Fruit fly (Drosophila melanogaster) whole organism, embryonic: Measurements from ENCODE around the gene Pnn.

ENCODE experiments used
- Atf6 ChIP-seq: fragments of 200-800 bp; sonication (Bioruptor generic); IDR thresholded peaks from 2 replicates; pipeline ENCODE4 v1.3.6; 2022; ENCODE audit warnings: missing biosample characterization, missing genetic modification characterization
- C15 ChIP-seq: fragments of 200-800 bp; sonication (Bioruptor generic); IDR thresholded peaks from 3 replicates; pipeline ENCODE4 v1.3.6; 2022; ENCODE audit warnings: missing biosample characterization, missing genetic modification characterization
- CG10209 ChIP-seq: fragments of 200-800 bp; sonication (Bioruptor generic); optimal IDR thresholded peaks from 3 replicates; lab custom pipeline; 2017; ENCODE audit warnings: missing biosample characterization, mild to moderate bottlenecking, missing genetic modification characterization, missing genetic modification reagents
- CG10959 ChIP-seq: fragments of 200-800 bp; sonication (Bioruptor generic); IDR thresholded peaks from 2 replicates; pipeline ENCODE4 v1.3.6; 2022; ENCODE audit warnings: missing biosample characterization, missing genetic modification characterization
- CG11723 ChIP-seq: fragments of 200-800 bp; sonication (Bioruptor generic); optimal IDR thresholded peaks from 2 replicates; lab custom pipeline; 2017; ENCODE audit warnings: missing biosample characterization, mild to moderate bottlenecking, missing genetic modification characterization
- CG13123 ChIP-seq: fragments of 200-800 bp; sonication (Bioruptor generic); optimal IDR thresholded peaks from 2 replicates; lab custom pipeline; 2016; ENCODE audit warnings: missing biosample characterization, missing genetic modification characterization
- CG13287 ChIP-seq: fragments of 200-800 bp; sonication (Bioruptor generic); IDR thresholded peaks from 2 replicates; pipeline ENCODE4 v1.3.6; 2022; ENCODE audit warnings: missing biosample characterization, missing genetic modification characterization; ENCODE audit not compliant: partially characterized antibody
- CG15696 ChIP-seq: fragments of 200-800 bp; sonication (Bioruptor generic); optimal IDR thresholded peaks from 2 replicates; lab custom pipeline; 2019; ENCODE audit warnings: missing biosample characterization, mild to moderate bottlenecking, missing genetic modification characterization, moderate library complexity
- CG17912 ChIP-seq: fragments of 200-800 bp; sonication (Bioruptor generic); optimal IDR thresholded peaks from 2 replicates; lab custom pipeline; 2018; ENCODE audit warnings: missing biosample characterization, mild to moderate bottlenecking, missing genetic modification characterization
- CG2120 ChIP-seq: fragments of 200-800 bp; sonication (Bioruptor generic); optimal IDR thresholded peaks from 3 replicates; lab custom pipeline; 2016; ENCODE audit warnings: missing biosample characterization, missing genetic modification characterization
- CG31441 ChIP-seq: fragments of 200-800 bp; sonication (Bioruptor generic); IDR thresholded peaks from 2 replicates; pipeline ENCODE4 v1.3.6; 2022; ENCODE audit warnings: missing biosample characterization, missing genetic modification characterization
- CG5953 ChIP-seq: fragments of 200-800 bp; sonication (Bioruptor generic); IDR thresholded peaks from 2 replicates; pipeline ENCODE4 v1.3.6; 2022; ENCODE audit warnings: missing biosample characterization, missing genetic modification characterization
- CG7745 ChIP-seq: fragments of 200-800 bp; sonication (Bioruptor generic); optimal IDR thresholded peaks from 2 replicates; lab custom pipeline; 2018; ENCODE audit warnings: missing biosample characterization, mild to moderate bottlenecking, missing genetic modification characterization, moderate library complexity
- CG7963 ChIP-seq: fragments of 200-800 bp; sonication (Bioruptor generic); IDR thresholded peaks from 3 replicates; pipeline ENCODE4 v1.3.6; 2022; ENCODE audit warnings: missing biosample characterization, missing genetic modification characterization; ENCODE audit not compliant: partially characterized antibody
- CG7987 ChIP-seq: fragments of 200-800 bp; sonication (Bioruptor generic); optimal IDR thresholded peaks from 2 replicates; lab custom pipeline; 2018; ENCODE audit warnings: missing biosample characterization, mild to moderate bottlenecking, missing genetic modification characterization, moderate library complexity
- CG8388 ChIP-seq: fragments of 200-800 bp; sonication (Bioruptor generic); optimal IDR thresholded peaks from 2 replicates; lab custom pipeline; 2019; ENCODE audit warnings: missing biosample characterization, mild to moderate bottlenecking, missing genetic modification characterization, moderate library complexity
- CHES-1-like ChIP-seq: fragments of 200-800 bp; sonication (Bioruptor generic); optimal IDR thresholded peaks from 2 replicates; lab custom pipeline; 2016; ENCODE audit warnings: missing biosample characterization, missing genetic modification characterization
- Dad ChIP-seq: fragments of 200-800 bp; sonication (Bioruptor generic); optimal IDR thresholded peaks from 3 replicates; lab custom pipeline; 2016; ENCODE audit warnings: missing biosample characterization, missing genetic modification characterization
- Deaf1 ChIP-seq: fragments of 200-800 bp; optimal IDR thresholded peaks from 3 replicates; lab custom pipeline; 2019; ENCODE audit warnings: missing biosample characterization, mild to moderate bottlenecking, missing genetic modification characterization, moderate library complexity
- Dfd ChIP-seq, 2 experiments: fragments of >200 bp; optimal IDR thresholded peaks; 2 replicates each; lab custom pipeline; 2017; ENCODE audit warnings: missing biosample characterization in 2 of 2, missing genetic modification characterization in 2 of 2
- Dref ChIP-seq: fragments of 200-800 bp; sonication (Bioruptor generic); IDR thresholded peaks from 2 replicates; pipeline ENCODE4 v1.3.6; 2022; ENCODE audit warnings: missing biosample characterization, missing genetic modification characterization
- Drgx ChIP-seq: fragments of 200-800 bp; sonication (Bioruptor generic); IDR thresholded peaks from 2 replicates; pipeline ENCODE4 v1.3.6; 2022; ENCODE audit warnings: missing biosample characterization, missing genetic modification characterization
- Fer3 ChIP-seq: fragments of 200-800 bp; sonication (Bioruptor generic); optimal IDR thresholded peaks from 2 replicates; lab custom pipeline; 2018; ENCODE audit warnings: missing biosample characterization, mild to moderate bottlenecking, missing genetic modification characterization, moderate library complexity
- Hr39 ChIP-seq: fragments of >200 bp; optimal IDR thresholded peaks from 2 replicates; lab custom pipeline; 2017
- Hr51 ChIP-seq, 2 experiments: fragments of 200-800 bp; sonication (Bioruptor generic); optimal IDR thresholded peaks; 2 replicates in 1 of 2; 3 replicates in 1 of 2; lab custom pipeline; 2016 to 2018; ENCODE audit warnings: missing biosample characterization in 2 of 2, missing genetic modification characterization in 2 of 2, mild to moderate bottlenecking in 1 of 2, moderate library complexity in 1 of 2
- Hsf ChIP-seq: fragments of 200-800 bp; sonication (Bioruptor generic); optimal IDR thresholded peaks from 3 replicates; lab custom pipeline; 2016; ENCODE audit warnings: missing biosample characterization, missing genetic modification characterization
- Jarid2 ChIP-seq: fragments of 200-800 bp; sonication (Bioruptor generic); optimal IDR thresholded peaks from 3 replicates; lab custom pipeline; 2017; ENCODE audit warnings: mild to moderate bottlenecking, missing biosample characterization, missing genetic modification reagents, missing genetic modification characterization
- MESR4 ChIP-seq: fragments of 200-800 bp; sonication (Bioruptor generic); optimal IDR thresholded peaks from 2 replicates; lab custom pipeline; 2018; ENCODE audit warnings: missing biosample characterization, mild to moderate bottlenecking, missing genetic modification characterization, moderate library complexity
- Med ChIP-seq: fragments of 200-800 bp; sonication (Bioruptor generic); peaks from one replicate; lab custom pipeline; 2016; ENCODE audit warnings: missing biosample characterization, missing genetic modification characterization, mild to moderate bottlenecking, inconsistent platforms, moderate library complexity
- Oli ChIP-seq: fragments of 200-800 bp; sonication (Bioruptor generic); optimal IDR thresholded peaks from 2 replicates; lab custom pipeline; 2018; ENCODE audit warnings: missing biosample characterization, mild to moderate bottlenecking, missing genetic modification characterization, moderate library complexity
- Poxn ChIP-seq: fragments of 200-800 bp; sonication (Bioruptor generic); IDR thresholded peaks from 2 replicates; pipeline ENCODE4 v1.3.6; 2022; ENCODE audit warnings: missing biosample characterization, missing genetic modification characterization
- Six4 ChIP-seq: fragments of 200-800 bp; sonication (Bioruptor generic); optimal IDR thresholded peaks from 2 replicates; lab custom pipeline; 2016; ENCODE audit warnings: missing biosample characterization, missing genetic modification characterization
- TFAM ChIP-seq: fragments of 200-800 bp; sonication (Bioruptor generic); optimal IDR thresholded peaks from 2 replicates; lab custom pipeline; 2017; ENCODE audit warnings: missing biosample characterization, missing genetic modification characterization, inconsistent platforms
- ase ChIP-seq: fragments of 200-800 bp; sonication (Bioruptor generic); IDR thresholded peaks from 3 replicates; pipeline ENCODE4 v1.3.6; 2022; ENCODE audit warnings: missing biosample characterization, missing genetic modification characterization
- br ChIP-seq: fragments of >200 bp; optimal IDR thresholded peaks from 2 replicates; lab custom pipeline; 2017
- gce ChIP-seq: fragments of 200-800 bp; sonication (Bioruptor generic); IDR thresholded peaks from 3 replicates; pipeline ENCODE4 v1.3.6; 2022; ENCODE audit warnings: missing biosample characterization, missing genetic modification characterization
- hkb ChIP-seq, 2 experiments: fragments of 200-800 bp in 1 of 2; fragments of >200 bp in 1 of 2; sonication (Bioruptor generic) in 1 of 2; IDR thresholded peaks in 1 of 2; optimal IDR thresholded peaks in 1 of 2; 2 replicates each; pipeline versions ENCODE4 v1.3.6 to Lab custom; 2017 to 2022; ENCODE audit warnings: missing biosample characterization in 1 of 2, missing genetic modification characterization in 1 of 2
- oc ChIP-seq: fragments of 200-800 bp; sonication (Bioruptor generic); optimal IDR thresholded peaks from 2 replicates; lab custom pipeline; 2018; ENCODE audit warnings: missing biosample characterization, mild to moderate bottlenecking, missing genetic modification characterization, moderate library complexity
- odd ChIP-seq: fragments of 200-800 bp; sonication (Bioruptor generic); optimal IDR thresholded peaks from 2 replicates; lab custom pipeline; 2017; ENCODE audit warnings: missing biosample characterization, mild to moderate bottlenecking, missing genetic modification characterization
- pum ChIP-seq: fragments of 200-800 bp; sonication (Bioruptor generic); optimal IDR thresholded peaks from 2 replicates; lab custom pipeline; 2016; ENCODE audit warnings: missing biosample characterization, missing genetic modification characterization
- scrt ChIP-seq: fragments of 200-800 bp; sonication (Bioruptor generic); optimal IDR thresholded peaks from 2 replicates; lab custom pipeline; 2018; ENCODE audit warnings: missing biosample characterization, mild to moderate bottlenecking, missing genetic modification characterization, moderate library complexity
- sim ChIP-seq: fragments of 200-800 bp; sonication (Bioruptor generic); IDR thresholded peaks from 2 replicates; pipeline ENCODE4 v1.3.6; 2022; ENCODE audit warnings: missing biosample characterization, missing genetic modification characterization
- slou ChIP-seq: fragments of 200-800 bp; sonication (Bioruptor generic); optimal IDR thresholded peaks from 3 replicates; lab custom pipeline; 2016; ENCODE audit warnings: missing biosample characterization, missing genetic modification characterization
- slp2 ChIP-seq: fragments of 200-800 bp; sonication (Bioruptor generic); optimal IDR thresholded peaks from 2 replicates; lab custom pipeline; 2016; ENCODE audit warnings: missing biosample characterization, missing genetic modification characterization
- sob ChIP-seq: fragments of 200-800 bp; sonication (Bioruptor generic); IDR thresholded peaks from 2 replicates; pipeline ENCODE4 v1.3.6; 2022; ENCODE audit warnings: missing biosample characterization, missing genetic modification characterization
- sug ChIP-seq: fragments of 200-800 bp; optimal IDR thresholded peaks from 2 replicates; lab custom pipeline; 2019; ENCODE audit warnings: missing biosample characterization, mild to moderate bottlenecking, missing genetic modification characterization, moderate library complexity
- tna ChIP-seq: fragments of 200-800 bp; sonication (Bioruptor generic); IDR thresholded peaks from 2 replicates; pipeline ENCODE4 v1.3.6; 2022; ENCODE audit warnings: missing biosample characterization, missing genetic modification characterization; ENCODE audit not compliant: partially characterized antibody
- trh ChIP-seq: fragments of 200-800 bp; sonication (Bioruptor generic); optimal IDR thresholded peaks from 2 replicates; lab custom pipeline; 2016; ENCODE audit warnings: missing biosample characterization, missing genetic modification characterization
- ttk ChIP-seq: fragments of 200-800 bp; sonication (Bioruptor generic); IDR thresholded peaks from 2 replicates; pipeline ENCODE4 v2.1.2; 2022; ENCODE audit warnings: missing biosample characterization, missing genetic modification characterization
- zen ChIP-seq: fragments of 200-800 bp; sonication (Bioruptor generic); optimal IDR thresholded peaks from 3 replicates; lab custom pipeline; 2018; ENCODE audit warnings: missing biosample characterization, mild to moderate bottlenecking, missing genetic modification characterization, moderate library complexity

The Pnn gene

dm6 chr3R:9777941-9778360 lies 37.3 kb downstream of the Pnn start, which contains the start of gene RpS29 (continued):
- TF ChIP-seq tna (GFP tag; lab: Robert Waterston, UW) (peak; percentile 86), CG11723 (GFP tag; lab: Kevin White, UChicago) (peak; percentile 68), pum (peak; percentile 81), slou (GFP tag; lab: Kevin White, UChicago) (peak; percentile 79), Jarid2 (GFP tag; lab: Kevin White, UChicago) (peak; percentile 63), CG7745 (tag; lab: Kevin White, UChicago) (peak; percentile 1), Dad (GFP tag; lab: Kevin White, UChicago) (peak; percentile 84), hkb (optimal IDR thresholded peaks at IDR 0.05; lab: Kevin White, UChicago) (no peak), hkb (GFP tag; IDR thresholded peaks at IDR 0.05; lab: Robert Waterston, UW) (peak; percentile 52), Deaf1 (tag; lab: Kevin White, UChicago) (peak; percentile 43), trh (peak; percentile 53), CG15696 (tag; lab: Kevin White, UChicago) (peak; percentile 58), CG10959 (GFP tag; lab: Robert Waterston, UW) (peak; percentile 41; the same call in 1 of the 2 replicates), sug (tag; lab: Kevin White, UChicago) (peak; percentile 89), Dfd (GFP tag; optimal IDR thresholded peaks at IDR 0.05; lab: Kevin White, UChicago) (no peak), Hsf (peak; percentile 86), Hr39 (lab: Kevin White, UChicago) (no peak), ttk (peak; percentile 79), zen (tag; lab: Kevin White, UChicago) (peak; percentile 39), CG31441 (GFP tag; lab: Robert Waterston, UW) (peak; percentile 51; the same call in 1 of the 2 replicates), slp2 (GFP tag; lab: Kevin White, UChicago) (peak; percentile 63), CG10209 (GFP tag; lab: Kevin White, UChicago) (peak; percentile 72), sim (GFP tag; lab: Robert Waterston, UW) (no peak), oc (peak; percentile 63), Poxn (GFP tag; lab: Robert Waterston, UW) (peak; percentile 60; the same call in 1 of the 2 replicates), CG8388 (GFP tag; lab: Kevin White, UChicago) (peak; percentile 52), odd (GFP tag; lab: Kevin White, UChicago) (peak; percentile 72), TFAM (GFP tag; lab: Kevin White, UChicago) (no peak), Hr51 (GFP tag; optimal IDR thresholded peaks at IDR 0.05; lab: Kevin White, UChicago) (peak; percentile 50 to 85), Atf6 (GFP tag; lab: Robert Waterston, UW) (peak; percentile 72), Oli (tag; lab: Kevin White, UChicago) (peak; percentile 12), CHES-1-like (peak; percentile 93), Fer3 (tag; lab: Kevin White, UChicago) (peak; percentile 71), gce (peak; percentile 55; the same call in 1 of the 3 replicates), Dref (peak; percentile 98), scrt (GFP tag; lab: Kevin White, UChicago) (peak; percentile 73), C15 (GFP tag; lab: Robert Waterston, UW) (0 out of 3 replicates have a peak, but pooled peaks have one; percentile 43), CG2120 (peak; percentile 90), Med (GFP tag; lab: Kevin White, UChicago) (peak; percentile 99), ase (peak; percentile 65; the same call in 2 of the 3 replicates), MESR4 (GFP tag; lab: Kevin White, UChicago) (peak; percentile 99), CG7963 (GFP tag; lab: Robert Waterston, UW) (peak; percentile 79), br (lab: Kevin White, UChicago) (no peak), CG13123 (peak; percentile 74), Drgx (GFP tag; lab: Robert Waterston, UW) (0 out of 2 replicates have a peak, but pooled peaks have one; percentile 33), CG5953 (GFP tag; lab: Robert Waterston, UW) (peak; percentile 60), CG17912 (GFP tag; lab: Kevin White, UChicago) (peak; percentile 88), sob (GFP tag; lab: Robert Waterston, UW) (peak; percentile 93), CG13287 (GFP tag; lab: Robert Waterston, UW) (peak; percentile 97), CG7987 (GFP tag; lab: Kevin White, UChicago) (peak; percentile 90), Six4 (GFP tag; lab: Kevin White, UChicago) (peak; percentile 61)
